Worm (Caenorhabditis elegans) whole organism, L4 larva: ENCODE data around the gene hil-3.
"Not testable (repeated sequence)": the region's sequence is repeated elsewhere in the genome, so short reads cannot be mapped to it uniquely, and the experiment has no call there.

Experiments
- F44E2.7 ChIP-seq: fragments of 200-800 bp; sonication (Bioruptor generic); IDR thresholded peaks from 2 replicates; pipeline ENCODE4 v2.1.2; 2022; ENCODE audit warnings: missing genetic modification characterization, missing compliant biosample characterization
- F49E8.2 ChIP-seq: sonication (generic microtip); optimal IDR thresholded peaks from 2 replicates; lab custom pipeline; 2016; ENCODE audit warnings: missing compliant biosample characterization, mild to moderate bottlenecking, missing genetic modification characterization, borderline replicate concordance
- T26A8.4 ChIP-seq: fragments of 200-800 bp; sonication (Bioruptor generic); IDR thresholded peaks from 2 replicates; pipeline ENCODE4 v1.3.6; 2022; ENCODE audit warnings: missing genetic modification characterization, missing compliant biosample characterization
- Y105C5A.15 ChIP-seq: fragments of 200-800 bp; sonication (Bioruptor generic); IDR thresholded peaks from 2 replicates; pipeline ENCODE4 v1.3.6; 2022; ENCODE audit warnings: missing genetic modification characterization, missing compliant biosample characterization
- Y48G9A.11 ChIP-seq: fragments of 200-800 bp; sonication (Bioruptor generic); IDR thresholded peaks from 2 replicates; pipeline ENCODE4 v1.3.6; 2022; ENCODE audit warnings: missing genetic modification reagents, missing genetic modification characterization, missing compliant biosample characterization
- Y5F2A.4 ChIP-seq: fragments of 200-800 bp; sonication (Bioruptor generic); optimal IDR thresholded peaks from 2 replicates; lab custom pipeline; 2018; ENCODE audit warnings: mild to moderate bottlenecking, missing genetic modification characterization, missing compliant biosample characterization
- Y75B8A.6 ChIP-seq: fragments of 200-800 bp; sonication (Bioruptor generic); IDR thresholded peaks from 2 replicates; pipeline ENCODE4 v1.3.6; 2022; ENCODE audit warnings: missing genetic modification reagents, missing genetic modification characterization, missing compliant biosample characterization
- ZK337.2 ChIP-seq: fragments of 200-800 bp; sonication (Bioruptor generic); IDR thresholded peaks from 2 replicates; pipeline ENCODE4 v1.3.6; 2022; ENCODE audit warnings: missing genetic modification reagents, missing genetic modification characterization, missing compliant biosample characterization
- ZK546.5 ChIP-seq, 2 experiments: sonication (generic microtip); optimal IDR thresholded peaks; 2 replicates each; lab custom pipeline; 2017; ENCODE audit warnings: missing biosample characterization in 2 of 2, missing genetic modification characterization in 2 of 2
- aha-1 ChIP-seq: fragments of 150-350 bp; peaks from one replicate; lab custom pipeline; 2014; ENCODE audit warnings: missing biosample characterization, missing genetic modification characterization
- arid-1 ChIP-seq: fragments of 200-800 bp; sonication (Bioruptor generic); conservative IDR thresholded peaks from 2 replicates; pipeline ENCODE4 v1.3.6; 2022; ENCODE audit warnings: missing genetic modification reagents, missing genetic modification characterization, missing compliant biosample characterization
- ceh-20 ChIP-seq: fragments of 200-800 bp; sonication (Bioruptor generic); IDR thresholded peaks from 2 replicates; pipeline ENCODE4 v1.3.6; 2022; ENCODE audit warnings: missing genetic modification reagents, missing genetic modification characterization, missing compliant biosample characterization
- ctbp-1 ChIP-seq: fragments of 200-800 bp; sonication (Bioruptor generic); IDR thresholded peaks from 2 replicates; pipeline ENCODE4 v1.3.6; 2022; ENCODE audit warnings: missing genetic modification reagents, missing genetic modification characterization, missing compliant biosample characterization
- daf-16 ChIP-seq, 3 experiments: sonication (generic microtip); optimal IDR thresholded peaks; 2 replicates each; lab custom pipeline; 2016 to 2017; ENCODE audit warnings: missing genetic modification characterization in 3 of 3, missing genetic modification reagents in 3 of 3, mild to moderate bottlenecking in 2 of 3, missing compliant biosample characterization in 2 of 3, missing biosample characterization in 1 of 3, moderate library complexity in 1 of 3
- dmd-8 ChIP-seq: fragments of 200-800 bp; sonication (Bioruptor generic); IDR thresholded peaks from 2 replicates; pipeline ENCODE4 v1.3.6; 2022; ENCODE audit warnings: missing genetic modification characterization, missing compliant biosample characterization
- dmd-9 ChIP-seq: fragments of 200-800 bp; sonication (Bioruptor generic); IDR thresholded peaks from 2 replicates; pipeline ENCODE4 v1.3.6; 2022; ENCODE audit warnings: missing genetic modification reagents, missing genetic modification characterization, missing compliant biosample characterization
- duxl-1 ChIP-seq: sonication (generic microtip); optimal IDR thresholded peaks from 2 replicates; lab custom pipeline; 2016; ENCODE audit warnings: mild to moderate bottlenecking, missing genetic modification characterization, moderate library complexity, missing compliant biosample characterization; ENCODE audit not compliant: poor library complexity
- dve-1 ChIP-seq: sonication (generic microtip); optimal IDR thresholded peaks from 2 replicates; lab custom pipeline; 2017; ENCODE audit warnings: antibody characterized with exemption, mild to moderate bottlenecking, missing genetic modification characterization, missing compliant biosample characterization; ENCODE audit not compliant: insufficient read depth
- egl-43 ChIP-seq: fragments of 200-800 bp; sonication (Bioruptor generic); IDR thresholded peaks from 2 replicates; pipeline ENCODE4 v1.3.6; 2022; ENCODE audit warnings: missing genetic modification reagents, missing genetic modification characterization, missing compliant biosample characterization
- gei-8 ChIP-seq: fragments of 200-800 bp; sonication (Bioruptor generic); optimal IDR thresholded peaks from 2 replicates; lab custom pipeline; 2018; ENCODE audit warnings: mild to moderate bottlenecking, missing genetic modification characterization, missing compliant biosample characterization
- hmg-1.1 ChIP-seq: fragments of 200-800 bp; sonication (Bioruptor generic); IDR thresholded peaks from 2 replicates; pipeline ENCODE4 v1.3.6; 2022; ENCODE audit warnings: missing genetic modification reagents, missing genetic modification characterization, missing compliant biosample characterization
- lim-7 ChIP-seq: fragments of 200-800 bp; sonication (Bioruptor generic); IDR thresholded peaks from 2 replicates; pipeline ENCODE4 v1.3.6; 2022; ENCODE audit warnings: missing genetic modification characterization, missing compliant biosample characterization
- lin-1 ChIP-seq: fragments of 200-800 bp; sonication (Bioruptor generic); IDR thresholded peaks from 2 replicates; pipeline ENCODE4 v1.3.6; 2022; ENCODE audit warnings: missing genetic modification reagents, missing genetic modification characterization, missing compliant biosample characterization
- lin-15B ChIP-seq: fragments of 150-350 bp; sonication (generic microtip); optimal IDR thresholded peaks from 3 replicates; lab custom pipeline; 2014; ENCODE audit warnings: missing biosample characterization, missing genetic modification characterization
- lin-29 ChIP-seq: fragments of 200-800 bp; sonication (Bioruptor generic); IDR thresholded peaks from 2 replicates; pipeline ENCODE4 v1.3.6; 2022; ENCODE audit warnings: missing genetic modification reagents, missing genetic modification characterization, missing compliant biosample characterization
- lin-38 ChIP-seq: fragments of 200-800 bp; sonication (Bioruptor generic); IDR thresholded peaks from 2 replicates; pipeline ENCODE4 v1.3.6; 2022; ENCODE audit warnings: missing genetic modification reagents, missing genetic modification characterization, missing compliant biosample characterization
- lsy-2 ChIP-seq, 2 experiments: fragments of 150-350 bp in 1 of 2; sonication (generic microtip) in 1 of 2; optimal IDR thresholded peaks; 2 replicates each; lab custom pipeline; 2014 to 2017; ENCODE audit warnings: missing biosample characterization in 2 of 2, missing genetic modification characterization in 2 of 2
- madf-5 ChIP-seq, 2 experiments: fragments of 200-800 bp; sonication (Bioruptor generic); IDR thresholded peaks; 2 replicates each; pipeline ENCODE4 v1.3.6; 2022; ENCODE audit warnings: missing compliant biosample characterization in 2 of 2, missing genetic modification characterization in 2 of 2
- madf-9 ChIP-seq: fragments of 200-800 bp; sonication (Bioruptor generic); conservative IDR thresholded peaks from 2 replicates; pipeline ENCODE4 v1.3.6; 2022; ENCODE audit warnings: missing genetic modification reagents, missing genetic modification characterization, missing compliant biosample characterization
- mxl-2 ChIP-seq: fragments of 200-800 bp; sonication (Bioruptor generic); conservative IDR thresholded peaks from 2 replicates; pipeline ENCODE4 v1.3.6; 2022; ENCODE audit warnings: missing genetic modification reagents, missing genetic modification characterization, missing compliant biosample characterization
- nhr-41 ChIP-seq: fragments of 200-800 bp; sonication (Bioruptor generic); IDR thresholded peaks from 2 replicates; pipeline ENCODE4 v1.3.6; 2022; ENCODE audit warnings: missing genetic modification reagents, missing genetic modification characterization, missing compliant biosample characterization
- nhr-42 ChIP-seq: fragments of 200-800 bp; sonication (Bioruptor generic); IDR thresholded peaks from 2 replicates; pipeline ENCODE4 v1.3.6; 2022; ENCODE audit warnings: missing genetic modification characterization, missing compliant biosample characterization
- pha-4 ChIP-seq, 2 experiments: fragments of 150-350 bp in 1 of 2; fragments of 200-800 bp in 1 of 2; sonication (Bioruptor generic) in 1 of 2; IDR thresholded peaks in 1 of 2; optimal IDR thresholded peaks in 1 of 2; 2 replicates each; pipeline versions ENCODE4 v1.3.6 to Lab custom; 2014 to 2022; ENCODE audit warnings: missing genetic modification characterization in 2 of 2, missing genetic modification reagents in 2 of 2, missing biosample characterization in 1 of 2, missing compliant biosample characterization in 1 of 2
- php-3 ChIP-seq: fragments of 200-800 bp; sonication (Bioruptor generic); IDR thresholded peaks from 2 replicates; pipeline ENCODE4 v1.3.6; 2022; ENCODE audit warnings: missing genetic modification reagents, missing genetic modification characterization, missing compliant biosample characterization
- saeg-2 ChIP-seq: fragments of 200-800 bp; sonication (Bioruptor generic); IDR thresholded peaks from 2 replicates; pipeline ENCODE4 v1.3.6; 2022; ENCODE audit warnings: missing genetic modification reagents, missing genetic modification characterization, missing compliant biosample characterization
- set-16 ChIP-seq: fragments of 200-800 bp; sonication (Bioruptor generic); IDR thresholded peaks from 2 replicates; pipeline ENCODE4 v1.3.6; 2022; ENCODE audit warnings: missing genetic modification reagents, missing genetic modification characterization, missing compliant biosample characterization
- snpc-1.2 ChIP-seq: fragments of 200-800 bp; sonication (Bioruptor generic); IDR thresholded peaks from 2 replicates; pipeline ENCODE4 v1.3.6; 2022; ENCODE audit warnings: missing genetic modification reagents, missing genetic modification characterization, missing compliant biosample characterization
- spr-1 ChIP-seq: sonication (generic microtip); optimal IDR thresholded peaks from 2 replicates; lab custom pipeline; 2016; ENCODE audit warnings: mild to moderate bottlenecking, missing genetic modification characterization, missing compliant biosample characterization
- tra-1 ChIP-seq: fragments of 200-800 bp; sonication (Bioruptor generic); IDR thresholded peaks from 2 replicates; pipeline ENCODE4 v1.3.6; 2022; ENCODE audit warnings: missing genetic modification reagents, missing genetic modification characterization, missing compliant biosample characterization
- vab-7 ChIP-seq: fragments of 200-800 bp; sonication (Bioruptor generic); IDR thresholded peaks from 2 replicates; pipeline ENCODE4 v1.3.6; 2022; ENCODE audit warnings: missing genetic modification reagents, missing genetic modification characterization, missing compliant biosample characterization
- zag-1 ChIP-seq: fragments of 150-350 bp; optimal IDR thresholded peaks from 2 replicates; lab custom pipeline; 2014; ENCODE audit warnings: missing biosample characterization, missing genetic modification characterization
- zfp-3 ChIP-seq: fragments of 200-800 bp; sonication (Bioruptor generic); conservative IDR thresholded peaks from 2 replicates; pipeline ENCODE4 v1.3.6; 2022; ENCODE audit warnings: missing genetic modification reagents, missing genetic modification characterization, missing compliant biosample characterization

Gene hil-3

DNA sequence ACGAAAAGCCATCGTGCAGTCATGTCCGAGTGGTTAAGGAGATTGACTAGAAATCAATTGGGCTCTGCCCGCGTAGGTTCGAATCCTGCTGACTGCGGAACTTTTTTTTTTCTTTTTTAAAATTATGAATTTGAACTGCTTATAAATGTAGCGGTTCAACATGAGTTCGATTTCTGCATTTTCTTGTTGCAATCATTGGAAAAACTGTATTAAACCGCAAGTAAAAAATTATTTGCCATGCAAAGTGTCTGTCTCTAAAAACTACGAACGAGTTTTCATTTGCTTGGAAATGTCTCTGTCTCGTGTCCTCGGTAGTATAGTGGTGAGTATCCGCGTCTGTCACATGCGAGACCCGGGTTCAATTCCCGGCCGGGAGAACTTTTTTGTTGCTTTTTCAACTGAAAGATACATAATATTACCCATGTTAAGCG, 3.5 kb upstream of the hil-3 start (continued):
- TF ChIP-seq pha-4 (GFP tag; IDR thresholded peaks at IDR 0.05; lab: Robert Waterston, UW) (peak; percentile 41; the same call in 1 of the 2 replicates), madf-5 (GFP tag; IDR thresholded peaks at IDR 0.05; lab: Robert Waterston, UW) (peak; percentile 8 to 70; a peak in 2 of 4 replicates), ctbp-1 (GFP tag; lab: Robert Waterston, UW) (peak; percentile 55; the same call in 1 of the 2 replicates), arid-1 (GFP tag; lab: Robert Waterston, UW) (peak; percentile 15; the same call in 1 of the 2 replicates), duxl-1 (tag; lab: Kevin White, UChicago) (peak; percentile 52), gei-8 (GFP tag; lab: Kevin White, UChicago) (peak; percentile 46), nhr-41 (GFP tag; lab: Robert Waterston, UW) (peak; percentile 12; the same call in 1 of the 2 replicates), daf-16 (tag; optimal IDR thresholded peaks at IDR 0.05; lab: Kevin White, UChicago) (peak; percentile 12), lin-38 (GFP tag; lab: Robert Waterston, UW) (peak; percentile 60), spr-1 (tag; lab: Kevin White, UChicago) (peak; percentile 20), vab-7 (GFP tag; lab: Robert Waterston, UW) (peak; percentile 43; the same call in 1 of the 2 replicates), Y75B8A.6 (peak; percentile 67; the same call in 1 of the 2 replicates), lim-7 (GFP tag; lab: Robert Waterston, UW) (peak; percentile 76), dve-1 (tag; lab: Kevin White, UChicago) (peak; percentile 18)
- not testable (repeated sequence) for TF ChIP-seq pha-4 (tag; optimal IDR thresholded peaks at IDR 0.05; lab: Kevin White, UChicago); daf-16 (GFP tag; optimal IDR thresholded peaks at IDR 0.05; lab: Kevin White, UChicago)
- TF ChIP-seq, all 104 proteins: peak for 35; not testable (repeated sequence) for 69

DNA sequence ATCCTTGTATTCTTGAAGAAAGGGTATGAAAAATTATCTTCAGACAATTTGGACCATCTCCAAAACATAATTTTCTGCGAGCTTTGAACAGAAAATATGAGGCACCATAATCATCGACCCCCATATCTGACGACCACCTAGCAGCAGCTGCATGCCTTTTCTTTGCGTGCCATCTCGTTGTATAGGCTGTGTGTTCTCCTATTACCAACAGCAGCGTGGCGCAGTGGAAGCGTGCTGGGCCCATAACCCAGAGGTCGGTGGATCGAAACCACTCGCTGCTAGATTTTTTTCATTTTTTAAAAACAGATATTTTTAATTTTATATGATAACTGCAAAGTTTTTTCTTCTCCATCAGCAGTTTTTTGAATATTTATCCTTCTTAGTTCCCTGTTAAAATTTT, 3.0 kb upstream of the hil-3 start:
- TF ChIP-seq lin-29 (GFP tag; lab: Robert Waterston, UW) (peak; percentile 25; the same call in 1 of the 2 replicates), nhr-41 (GFP tag; lab: Robert Waterston, UW) (peak; percentile 64; the same call in 1 of the 2 replicates), snpc-1.2 (GFP tag; lab: Robert Waterston, UW) (0 out of 2 replicates have a peak, but pooled peaks have one; percentile 9), F49E8.2 (no peak), dve-1 (tag; lab: Kevin White, UChicago) (no peak), arid-1 (GFP tag; lab: Robert Waterston, UW) (peak; percentile 65), T26A8.4 (no peak; the same call in 1 of the 2 replicates), Y5F2A.4 (no peak), lsy-2 (tag; optimal IDR thresholded peaks at IDR 0.05; lab: Kevin White, UChicago) (no peak), dmd-9 (GFP tag; lab: Robert Waterston, UW) (0 out of 2 replicates have a peak, but pooled peaks have one; percentile 37), ctbp-1 (GFP tag; lab: Robert Waterston, UW) (peak; percentile 50; the same call in 1 of the 2 replicates), saeg-2 (GFP tag; lab: Robert Waterston, UW) (0 out of 2 replicates have a peak, but pooled peaks have one; percentile 26), vab-7 (GFP tag; lab: Robert Waterston, UW) (peak; percentile 68), lin-1 (GFP tag; lab: Robert Waterston, UW) (peak; percentile 66; the same call in 1 of the 2 replicates), ceh-20 (GFP tag; lab: Robert Waterston, UW) (0 out of 2 replicates have a peak, but pooled peaks have one; percentile 26), Y105C5A.15 (GFP tag; lab: Robert Waterston, UW) (peak; percentile 81; the same call in 1 of the 2 replicates), Y48G9A.11 (peak; percentile 26), Y75B8A.6 (0 out of 2 replicates have a peak, but pooled peaks have one; percentile 61), tra-1 (GFP tag; lab: Robert Waterston, UW) (peak; percentile 50; the same call in 1 of the 2 replicates), egl-43 (GFP tag; lab: Robert Waterston, UW) (peak; percentile 88), zfp-3 (GFP tag; lab: Robert Waterston, UW) (0 out of 2 replicates have a peak, but pooled peaks have one; percentile 42), madf-9 (GFP tag; lab: Robert Waterston, UW) (peak; percentile 60; the same call in 1 of the 2 replicates), madf-5 (GFP tag; IDR thresholded peaks at IDR 0.05; lab: Robert Waterston, UW) (peak in 1 of 2 experiments; percentile 78; a peak in 3 of 4 replicates), dmd-8 (GFP tag; lab: Robert Waterston, UW) (peak; percentile 85), lin-38 (GFP tag; lab: Robert Waterston, UW) (peak; percentile 52), php-3 (GFP tag; lab: Robert Waterston, UW) (peak; percentile 56), aha-1 (tag; lab: Kevin White, UChicago) (peak; percentile 48), set-16 (peak; percentile 29; the same call in 1 of the 2 replicates), hmg-1.1 (GFP tag; lab: Robert Waterston, UW) (peak; percentile 77), ZK546.5 (tag; optimal IDR thresholded peaks at IDR 0.05; lab: Kevin White, UChicago) (no peak), mxl-2 (GFP tag; lab: Robert Waterston, UW) (no peak), ZK337.2 (GFP tag; lab: Robert Waterston, UW) (peak; percentile 45; the same call in 1 of the 2 replicates), lim-7 (GFP tag; lab: Robert Waterston, UW) (peak; percentile 85), lin-15B (tag; lab: Kevin White, UChicago) (no peak), F44E2.7 (GFP tag; lab: Robert Waterston, UW) (peak; percentile 63; the same call in 1 of the 2 replicates), zag-1 (no peak), nhr-42 (GFP tag; lab: Robert Waterston, UW) (peak; percentile 66; the same call in 1 of the 2 replicates)
